Fruit fly (Drosophila melanogaster): Measurements from ENCODE around the gene CG33985.

The CG33985 gene

dm6 chr3L:15534274-15535227 is 7.9 kb upstream of the CG33985 start:
- TF ChIP-seq Abd-B (GFP tag; optimal IDR thresholded peaks at IDR 0.05) (no peak), CG9705 (GFP tag; optimal IDR thresholded peaks at IDR 0.05) (peak; percentile 32), ey (GFP tag; optimal IDR thresholded peaks at IDR 0.05) (peak; percentile 75), tai (GFP tag; optimal IDR thresholded peaks at IDR 0.05) (peak; percentile 75), Jra (GFP tag; optimal IDR thresholded peaks at IDR 0.05) (peak; percentile 23), dmrt93B (GFP tag; optimal IDR thresholded peaks at IDR 0.05) (peak; percentile 78), br (GFP tag; optimal IDR thresholded peaks at IDR 0.05) (peak; percentile 65), sage (GFP tag; optimal IDR thresholded peaks at IDR 0.05) (no peak), usp (GFP tag; optimal IDR thresholded peaks at IDR 0.05) (no peak), psq (GFP tag; optimal IDR thresholded peaks at IDR 0.05) (peak; percentile 69), dl (GFP tag; optimal IDR thresholded peaks at IDR 0.05; ENCODE audit: insufficient read depth in 1 of 2, partially characterized antibody in 2 of 2) (peak; percentile 53 to 59), brk (GFP tag; optimal IDR thresholded peaks at IDR 0.05) (no peak), GATAd (GFP tag; optimal IDR thresholded peaks at IDR 0.05) (no peak), Mio (GFP tag; optimal IDR thresholded peaks at IDR 0.05) (no peak), Hr83 (GFP tag; optimal IDR thresholded peaks at IDR 0.05; ENCODE audit: poor library complexity, severe bottlenecking) (no peak), woc (GFP tag; optimal IDR thresholded peaks at IDR 0.05) (peak; percentile 95), rgr (GFP tag; optimal IDR thresholded peaks at IDR 0.05) (peak; percentile 58), N (GFP tag; optimal IDR thresholded peaks at IDR 0.05) (no peak), Sp1 (GFP tag; optimal IDR thresholded peaks at IDR 0.05) (peak; percentile 88), Vsx2 (GFP tag; optimal IDR thresholded peaks at IDR 0.05; ENCODE audit: partially characterized antibody) (no peak), Dif (GFP tag; optimal IDR thresholded peaks at IDR 0.05; ENCODE audit: partially characterized antibody) (peak; percentile 88), fru (GFP tag; optimal IDR thresholded peaks at IDR 0.05) (peak; percentile 71), jim (GFP tag; optimal IDR thresholded peaks at IDR 0.05) (no peak), Myc (optimal IDR thresholded peaks at IDR 0.05) (no peak), sv (GFP tag; optimal IDR thresholded peaks at IDR 0.05) (peak; percentile 54), Hnf4 (GFP tag; optimal IDR thresholded peaks at IDR 0.05) (peak; percentile 75), Dfd (GFP tag; optimal IDR thresholded peaks at IDR 0.05) (no peak), HLH106 (tag; optimal IDR thresholded peaks at IDR 0.05) (peak; percentile 77), OdsH (GFP tag; optimal IDR thresholded peaks at IDR 0.05) (peak; percentile 64), CG32264 (GFP tag; optimal IDR thresholded peaks at IDR 0.05) (no peak), CrebA (GFP tag; optimal IDR thresholded peaks at IDR 0.05; ENCODE audit: borderline replicate concordance) (peak; percentile 31), Rel (GFP tag; optimal IDR thresholded peaks at IDR 0.05) (no peak), Rel (tag; optimal IDR thresholded peaks at IDR 0.05) (peak; percentile 15), lola (GFP tag; optimal IDR thresholded peaks at IDR 0.05) (no peak), pan (optimal IDR thresholded peaks at IDR 0.05) (peak; percentile 89), dsf (GFP tag; optimal IDR thresholded peaks at IDR 0.05; ENCODE audit: borderline replicate concordance) (no peak), Hr78 (GFP tag; optimal IDR thresholded peaks at IDR 0.05) (no peak), foxo (GFP tag; optimal IDR thresholded peaks at IDR 0.05) (peak; percentile 32 to 76), h (GFP tag; optimal IDR thresholded peaks at IDR 0.05) (peak; percentile 57)

- TF ChIP-seq pan (optimal IDR thresholded peaks at IDR 0.05): no peak
- peak; percentile 86 for TF ChIP-seq Sp1 (GFP tag; optimal IDR thresholded peaks at IDR 0.05)
- peak; percentile 23 for TF ChIP-seq Mio (GFP tag; optimal IDR thresholded peaks at IDR 0.05)
- no peak for TF ChIP-seq Hr83 (GFP tag; optimal IDR thresholded peaks at IDR 0.05; ENCODE audit: poor library complexity, severe bottlenecking)
- peak; percentile 65 for TF ChIP-seq CG9705 (GFP tag; optimal IDR thresholded peaks at IDR 0.05)
- TF ChIP-seq Dfd (GFP tag; optimal IDR thresholded peaks at IDR 0.05): no peak
- peak; percentile 8 for TF ChIP-seq brk (GFP tag; optimal IDR thresholded peaks at IDR 0.05)
- peak; percentile 59 to 92 for TF ChIP-seq foxo (GFP tag; optimal IDR thresholded peaks at IDR 0.05)
- TF ChIP-seq Hnf4 (GFP tag; optimal IDR thresholded peaks at IDR 0.05): peak; percentile 63
- TF ChIP-seq OdsH (GFP tag; optimal IDR thresholded peaks at IDR 0.05): peak; percentile 92
- peak; percentile 84 for TF ChIP-seq dmrt93B (GFP tag; optimal IDR thresholded peaks at IDR 0.05)
- peak; percentile 62 for TF ChIP-seq Jra (GFP tag; optimal IDR thresholded peaks at IDR 0.05)
- TF ChIP-seq rgr (GFP tag; optimal IDR thresholded peaks at IDR 0.05): peak; percentile 89
- TF ChIP-seq CG32264 (GFP tag; optimal IDR thresholded peaks at IDR 0.05): peak; percentile 55
- TF ChIP-seq Hr78 (GFP tag; optimal IDR thresholded peaks at IDR 0.05): no peak
- peak; percentile 93 for TF ChIP-seq ey (GFP tag; optimal IDR thresholded peaks at IDR 0.05)
- no peak for TF ChIP-seq Myc (optimal IDR thresholded peaks at IDR 0.05)
- TF ChIP-seq Vsx2 (GFP tag; optimal IDR thresholded peaks at IDR 0.05; ENCODE audit: partially characterized antibody): no peak
- TF ChIP-seq tai (GFP tag; optimal IDR thresholded peaks at IDR 0.05): peak; percentile 80
- peak; percentile 93 for TF ChIP-seq woc (GFP tag; optimal IDR thresholded peaks at IDR 0.05)
- TF ChIP-seq Abd-B (GFP tag; optimal IDR thresholded peaks at IDR 0.05): no peak
- no peak for TF ChIP-seq dl (GFP tag; optimal IDR thresholded peaks at IDR 0.05; ENCODE audit: insufficient read depth in 1 of 2, partially characterized antibody in 2 of 2)
- no peak for TF ChIP-seq dsf (GFP tag; optimal IDR thresholded peaks at IDR 0.05; ENCODE audit: borderline replicate concordance)
- peak; percentile 92 for TF ChIP-seq br (GFP tag; optimal IDR thresholded peaks at IDR 0.05)
- peak; percentile 45 for TF ChIP-seq Rel (GFP tag; optimal IDR thresholded peaks at IDR 0.05)
- peak; percentile 84 for TF ChIP-seq Rel (tag; optimal IDR thresholded peaks at IDR 0.05)
- peak; percentile 89 for TF ChIP-seq HLH106 (tag; optimal IDR thresholded peaks at IDR 0.05)
- peak; percentile 76 for TF ChIP-seq sage (GFP tag; optimal IDR thresholded peaks at IDR 0.05)
- TF ChIP-seq psq (GFP tag; optimal IDR thresholded peaks at IDR 0.05): peak; percentile 74
- no peak for TF ChIP-seq sv (GFP tag; optimal IDR thresholded peaks at IDR 0.05)
- peak; percentile 92 for TF ChIP-seq fru (GFP tag; optimal IDR thresholded peaks at IDR 0.05)
- TF ChIP-seq jim (GFP tag; optimal IDR thresholded peaks at IDR 0.05): no peak
- no peak for TF ChIP-seq GATAd (GFP tag; optimal IDR thresholded peaks at IDR 0.05)
- TF ChIP-seq h (GFP tag; optimal IDR thresholded peaks at IDR 0.05): peak; percentile 93
- peak; percentile 60 for TF ChIP-seq CrebA (GFP tag; optimal IDR thresholded peaks at IDR 0.05; ENCODE audit: borderline replicate concordance)
- TF ChIP-seq usp (GFP tag; optimal IDR thresholded peaks at IDR 0.05): no peak
These were observed 7.0 kb upstream of the CG33985 start for dm6 chr3L:15533402-15534129.
